Worm (Caenorhabditis elegans) whole organism, early embryonic: Measurements from ENCODE around the gene txt-4.
A peak's percentile ranks its signal among the peaks of the same experiment; 100 is the strongest.

Source experiments
- B0310.2 ChIP-seq: sonication (generic microtip); optimal IDR thresholded peaks from 2 replicates; lab custom pipeline; 2016; ENCODE audit warnings: mild to moderate bottlenecking, missing genetic modification characterization, missing compliant biosample characterization
- F13C5.2 ChIP-seq: sonication (generic microtip); optimal IDR thresholded peaks from 2 replicates; lab custom pipeline; 2017; ENCODE audit warnings: mild to moderate bottlenecking, missing genetic modification characterization, inconsistent platforms, missing compliant biosample characterization
- aly-1 ChIP-seq: sonication (generic microtip); optimal IDR thresholded peaks from 2 replicates; lab custom pipeline; 2016; ENCODE audit warnings: missing genetic modification characterization, missing compliant biosample characterization
- ama-1 ChIP-seq: fragments of 150-350 bp; optimal IDR thresholded peaks from 2 replicates; lab custom pipeline; 2014
- ceh-13 ChIP-seq: fragments of 200-800 bp; sonication (Bioruptor generic); optimal IDR thresholded peaks from 2 replicates; lab custom pipeline; 2018; ENCODE audit warnings: mild to moderate bottlenecking, missing genetic modification characterization, missing compliant biosample characterization
- ceh-36 ChIP-seq: sonication (generic microtip); optimal IDR thresholded peaks from 2 replicates; lab custom pipeline; 2016; ENCODE audit warnings: missing genetic modification characterization, inconsistent platforms, missing compliant biosample characterization
- ets-7 ChIP-seq: sonication (generic microtip); optimal IDR thresholded peaks from 2 replicates; lab custom pipeline; 2016; ENCODE audit warnings: missing genotype, missing genetic modification characterization, missing compliant biosample characterization
- flt-1 ChIP-seq: fragments of 200-800 bp; sonication (Bioruptor generic); IDR thresholded peaks from 2 replicates; pipeline ENCODE4 v1.3.6; 2022; ENCODE audit warnings: missing genetic modification characterization, missing compliant biosample characterization
- hmbx-1 ChIP-seq: sonication (generic microtip); optimal IDR thresholded peaks from 2 replicates; lab custom pipeline; 2016; ENCODE audit warnings: mild to moderate bottlenecking, missing genetic modification characterization, missing compliant biosample characterization
- hmg-4 ChIP-seq: fragments of 200-800 bp; sonication (Bioruptor generic); optimal IDR thresholded peaks from 2 replicates; lab custom pipeline; 2018; ENCODE audit warnings: mild to moderate bottlenecking, missing genetic modification characterization, missing compliant biosample characterization
- hnd-1 ChIP-seq: sonication (generic microtip); optimal IDR thresholded peaks from 2 replicates; lab custom pipeline; 2016; ENCODE audit warnings: missing genetic modification characterization, missing compliant biosample characterization
- pes-1 ChIP-seq: fragments of 200-800 bp; sonication (Bioruptor generic); IDR thresholded peaks from 2 replicates; pipeline ENCODE4 v1.3.6; 2022; ENCODE audit warnings: missing genetic modification reagents, missing genetic modification characterization, missing compliant biosample characterization
- scrt-1 ChIP-seq: fragments of 200-800 bp; sonication (Bioruptor generic); IDR thresholded peaks from 2 replicates; pipeline ENCODE4 v1.3.6; 2022; ENCODE audit warnings: missing genetic modification characterization, missing compliant biosample characterization
- sea-1 ChIP-seq: fragments of 200-800 bp; sonication (Bioruptor generic); conservative IDR thresholded peaks from 2 replicates; pipeline ENCODE4 v1.3.6; 2022; ENCODE audit warnings: missing genetic modification characterization, missing compliant biosample characterization
- tbx-11 ChIP-seq: fragments of 200-800 bp; sonication (Bioruptor generic); IDR thresholded peaks from 2 replicates; pipeline ENCODE4 v1.3.6; 2022; ENCODE audit warnings: missing genetic modification characterization, missing compliant biosample characterization
- tbx-37 ChIP-seq: fragments of 200-800 bp; sonication (Bioruptor generic); conservative IDR thresholded peaks from 2 replicates; pipeline ENCODE4 v1.3.6; 2022; ENCODE audit warnings: missing genetic modification reagents, missing genetic modification characterization, missing compliant biosample characterization
- tra-4 ChIP-seq: sonication (generic microtip); optimal IDR thresholded peaks from 2 replicates; lab custom pipeline; 2017; ENCODE audit warnings: missing genetic modification characterization, missing compliant biosample characterization

txt-4 gene

DNA sequence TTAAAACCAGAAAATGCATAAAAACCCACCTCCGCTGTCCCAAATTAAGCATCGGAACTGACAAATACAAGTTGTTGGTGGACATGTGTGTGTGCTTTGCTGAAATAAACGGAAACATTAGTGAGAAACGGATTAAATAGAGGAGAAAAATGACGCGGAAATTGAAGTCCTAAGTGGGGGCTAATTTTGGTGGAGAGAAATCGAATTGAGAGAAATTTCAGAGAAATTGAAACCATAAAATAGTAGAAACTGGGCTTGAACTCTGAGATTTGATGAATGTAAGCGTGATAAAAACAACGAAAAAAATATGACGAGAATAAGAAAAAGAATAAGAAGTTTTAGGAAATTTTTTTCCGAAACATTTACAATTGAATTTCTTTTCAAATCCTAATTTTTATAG, 35.4 kb upstream of the txt-4 start, which contains the start of gene Y77E11A.12:
Gene Y77E11A.12 (minus strand): TSS at position 101 of the 400 bp plus-strand sequence.
- TF ChIP-seq tbx-37, result no peak
- no peak for TF ChIP-seq hmg-4 (GFP tag; lab: Kevin White, UChicago)
- TF ChIP-seq tbx-11, result no peak
- no peak for TF ChIP-seq pes-1 (GFP tag; lab: Robert Waterston, UW)

DNA sequence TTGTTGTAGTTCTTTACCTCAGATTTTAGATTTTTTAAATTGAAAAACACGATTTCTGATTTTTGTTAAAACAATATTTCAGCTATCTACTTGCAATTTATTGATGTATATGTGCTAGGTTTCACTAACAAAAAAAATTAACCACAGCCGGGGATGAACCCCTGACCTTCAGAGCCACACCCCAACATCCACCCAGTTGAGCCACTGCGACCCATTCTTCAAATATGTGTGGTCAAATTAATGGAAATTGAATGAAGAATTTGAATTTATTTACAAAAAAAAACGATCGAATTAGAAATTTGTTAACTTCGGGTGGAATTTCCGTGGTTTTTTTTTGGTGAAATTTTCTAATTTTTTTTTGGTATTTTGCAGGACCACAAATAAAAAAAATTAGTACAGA, 31.7 kb upstream of the txt-4 start:
- TF ChIP-seq tbx-11 (no peak), hmbx-1 (no peak), F13C5.2 (tag; lab: Kevin White, UChicago) (no peak), tra-4 (no peak), flt-1 (GFP tag; lab: Robert Waterston, UW) (no peak), scrt-1 (GFP tag; lab: Robert Waterston, UW) (no peak), B0310.2 (tag; lab: Kevin White, UChicago) (no peak), ama-1 (lab: Kevin White, UChicago) (no peak), sea-1 (GFP tag; lab: Robert Waterston, UW) (no peak), hmg-4 (GFP tag; lab: Kevin White, UChicago) (no peak), ets-7 (tag; lab: Kevin White, UChicago) (no peak), ceh-36 (no peak), pes-1 (GFP tag; lab: Robert Waterston, UW) (no peak)

ce11 chrIV:1484968-1485474, 25.3 kb upstream of the txt-4 start, which contains the start of gene Y77E11A.16:
Gene Y77E11A.16 (plus strand): TSS chrIV:1485424.
- no peak for TF ChIP-seq sea-1 (GFP tag; lab: Robert Waterston, UW)
- no peak for TF ChIP-seq hmbx-1
- no peak for TF ChIP-seq scrt-1 (GFP tag; lab: Robert Waterston, UW)
- no peak for TF ChIP-seq ets-7 (tag; lab: Kevin White, UChicago)
- TF ChIP-seq ceh-13 (GFP tag; lab: Kevin White, UChicago), result no peak

DNA sequence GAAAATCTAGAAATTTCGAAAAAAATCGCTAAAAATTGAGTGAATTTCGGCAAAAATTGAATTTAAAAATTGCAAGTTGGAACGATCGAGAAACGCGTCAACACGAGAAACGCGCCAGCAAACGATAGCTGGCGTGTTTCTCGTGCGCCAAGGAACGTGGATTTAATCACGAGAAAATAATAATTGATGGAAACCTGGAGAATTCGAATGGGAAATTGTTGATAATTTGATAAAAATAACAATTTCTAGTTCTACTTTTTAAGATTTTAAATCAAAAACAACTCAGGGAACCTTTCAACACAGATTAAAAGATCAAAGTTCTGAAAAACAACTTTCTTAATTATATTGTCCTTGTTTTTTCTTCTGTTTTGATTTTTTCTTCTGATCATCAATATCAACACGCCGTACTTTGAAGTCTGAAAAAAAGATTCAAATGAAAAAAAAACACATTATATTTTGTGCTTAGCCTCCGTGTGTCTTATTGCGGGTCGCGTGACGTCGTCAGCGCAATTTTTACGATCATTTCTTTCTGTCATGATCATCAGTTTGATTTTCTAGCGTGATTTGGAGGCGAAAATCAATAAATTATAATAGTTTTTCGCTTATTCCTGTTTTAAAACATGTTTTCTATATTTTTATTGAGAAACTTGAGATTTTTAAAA, 14.2 kb upstream of the txt-4 start, which contains the start of gene npp-20:
Gene npp-20 (minus strand): TSS at position 6 of the 662 bp plus-strand sequence.
- no peak for TF ChIP-seq ceh-13 (GFP tag; lab: Kevin White, UChicago)
- no peak for TF ChIP-seq ets-7 (tag; lab: Kevin White, UChicago)
- no peak for TF ChIP-seq B0310.2 (tag; lab: Kevin White, UChicago)
- TF ChIP-seq aly-1 (tag; lab: Kevin White, UChicago), result no peak
- no peak for TF ChIP-seq F13C5.2 (tag; lab: Kevin White, UChicago)

DNA sequence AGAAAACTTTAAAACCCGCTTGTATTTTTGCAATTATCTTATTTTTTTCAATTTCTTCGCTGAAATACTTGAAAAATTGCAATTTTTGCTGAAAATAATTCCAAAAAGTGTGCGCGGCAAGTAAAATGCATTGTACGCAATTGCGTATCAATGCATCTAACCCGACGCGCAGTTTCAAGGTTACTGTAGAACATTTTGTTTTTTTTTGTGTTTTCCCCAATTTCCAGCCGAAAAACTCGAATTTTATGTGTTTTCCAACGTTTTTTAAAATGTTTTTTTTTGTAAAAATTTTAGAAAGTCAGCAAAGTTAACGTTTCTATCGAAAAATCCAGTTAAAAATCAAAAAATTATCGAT, 13.7 kb upstream of the txt-4 start:
- no peak for TF ChIP-seq ceh-13 (GFP tag; lab: Kevin White, UChicago)
- TF ChIP-seq scrt-1 (GFP tag; lab: Robert Waterston, UW), result no peak
- TF ChIP-seq B0310.2 (tag; lab: Kevin White, UChicago), result no peak
- TF ChIP-seq tbx-11, result no peak
- TF ChIP-seq ceh-36, result no peak
- no peak for TF ChIP-seq sea-1 (GFP tag; lab: Robert Waterston, UW)
- no peak for TF ChIP-seq hmg-4 (GFP tag; lab: Kevin White, UChicago)
- TF ChIP-seq tra-4, result no peak
- no peak for TF ChIP-seq pes-1 (GFP tag; lab: Robert Waterston, UW)
- no peak for TF ChIP-seq ets-7 (tag; lab: Kevin White, UChicago)
- no peak for TF ChIP-seq hnd-1 (tag; lab: Kevin White, UChicago)

- TF ChIP-seq pes-1 (GFP tag; lab: Robert Waterston, UW), result no peak
- TF ChIP-seq hnd-1 (tag; lab: Kevin White, UChicago), result no peak
These were observed 12.9 kb upstream of the txt-4 start, which contains the start of gene hxk-3 for ce11 chrIV:1497448-1497847. Gene hxk-3 (plus strand): TSS chrIV:1497626.

DNA sequence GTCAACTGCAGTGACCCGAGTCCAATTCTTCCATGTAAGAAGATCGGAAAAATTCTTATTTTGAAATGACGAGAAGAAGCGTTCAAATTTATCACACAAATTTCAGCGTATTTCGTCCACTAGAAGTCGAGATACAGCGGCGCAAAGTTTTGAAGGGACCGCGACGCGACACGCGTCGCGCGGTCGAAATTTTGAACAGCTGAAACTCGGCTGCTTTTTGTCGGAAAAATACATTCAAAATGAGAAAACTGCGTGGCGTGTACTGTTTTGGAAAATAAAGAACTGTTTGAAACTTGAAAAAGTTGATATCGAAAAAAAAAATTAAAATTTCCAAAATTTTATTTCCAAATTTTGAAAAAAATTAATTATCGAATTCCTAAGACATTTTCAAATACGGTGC, 2.6 kb downstream of the txt-4 start:
- TF ChIP-seq hnd-1 (tag; lab: Kevin White, UChicago), result no peak

DNA sequence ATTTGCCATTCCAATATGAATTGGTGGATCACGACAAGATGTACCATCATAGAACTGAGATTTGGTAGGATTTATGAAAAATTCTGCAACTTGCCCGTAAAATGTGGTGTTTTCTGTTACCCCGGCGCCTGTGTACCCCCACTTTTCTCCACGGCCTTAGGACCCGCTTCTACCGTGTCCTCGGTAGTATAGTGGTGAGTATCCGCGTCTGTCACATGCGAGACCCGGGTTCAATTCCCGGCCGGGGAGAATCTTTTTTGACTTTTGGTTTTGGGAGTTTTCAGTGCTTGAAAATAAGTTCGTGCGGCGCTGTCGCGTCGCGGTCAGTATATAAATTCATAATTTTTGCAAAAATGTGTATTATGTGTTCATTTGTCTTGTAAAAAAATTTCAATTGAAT, 4.1 kb downstream of the txt-4 start:
- TF ChIP-seq sea-1 (GFP tag; lab: Robert Waterston, UW) (peak; percentile 66; the same call in 1 of the 2 replicates), flt-1 (GFP tag; lab: Robert Waterston, UW) (peak; percentile 51), pes-1 (GFP tag; lab: Robert Waterston, UW) (peak; percentile 69), ceh-13 (GFP tag; lab: Kevin White, UChicago) (no peak), tbx-11 (peak; percentile 72), ets-7 (tag; lab: Kevin White, UChicago) (no peak), scrt-1 (GFP tag; lab: Robert Waterston, UW) (0 out of 2 replicates have a peak, but pooled peaks have one; percentile 56)

ce11 chrIV:1515891-1516290, 5.5 kb downstream of the txt-4 start:
- TF ChIP-seq hmg-4 (GFP tag; lab: Kevin White, UChicago), result no peak
